Worm (Caenorhabditis elegans) whole organism, mixed stage, embryonic: ENCODE measurements around the gene W08F4.10.

Experiments
- M03D4.4 ChIP-seq: sonication (generic microtip); optimal IDR thresholded peaks from 2 replicates; lab custom pipeline; 2017; ENCODE audit warnings: mild to moderate bottlenecking, missing genetic modification characterization, missing compliant biosample characterization
- ceh-39 ChIP-seq: fragments of 150-350 bp; optimal IDR thresholded peaks from 2 replicates; lab custom pipeline; 2014; ENCODE audit warnings: missing biosample characterization, missing genetic modification characterization
- ceh-43 ChIP-seq: fragments of 200-800 bp; sonication (Bioruptor generic); optimal IDR thresholded peaks from 2 replicates; lab custom pipeline; 2018; ENCODE audit warnings: mild to moderate bottlenecking, missing genetic modification characterization, moderate library complexity, missing compliant biosample characterization
- ceh-83 ChIP-seq: fragments of 200-800 bp; sonication (Bioruptor generic); optimal IDR thresholded peaks from 2 replicates; lab custom pipeline; 2018; ENCODE audit warnings: mild to moderate bottlenecking, missing genetic modification characterization, missing compliant biosample characterization
- ces-1 ChIP-seq: fragments of 150-350 bp; optimal IDR thresholded peaks from 2 replicates; lab custom pipeline; 2014; ENCODE audit warnings: missing biosample characterization, missing genetic modification reagents, missing genetic modification characterization
- cnd-1 ChIP-seq: fragments of 200-800 bp; sonication (Bioruptor generic); optimal IDR thresholded peaks from 2 replicates; lab custom pipeline; 2018; ENCODE audit warnings: mild to moderate bottlenecking, missing genetic modification characterization, missing compliant biosample characterization
- drap-1 ChIP-seq: fragments of 200-800 bp; sonication (Bioruptor generic); optimal IDR thresholded peaks from 3 replicates; lab custom pipeline; 2018; ENCODE audit warnings: mild to moderate bottlenecking, missing genetic modification characterization, missing compliant biosample characterization
- elt-1 ChIP-seq: sonication (generic microtip); optimal IDR thresholded peaks from 2 replicates; lab custom pipeline; 2017; ENCODE audit warnings: missing genetic modification characterization, mild to moderate bottlenecking, missing compliant biosample characterization, antibody characterized with exemption, moderate library complexity, borderline replicate concordance; ENCODE audit not compliant: insufficient read depth
- elt-3 ChIP-seq: fragments of 150-350 bp; optimal IDR thresholded peaks from 2 replicates; lab custom pipeline; 2014; ENCODE audit warnings: missing biosample characterization, missing genetic modification characterization
- flh-1 ChIP-seq: fragments of 200-800 bp; sonication (Bioruptor generic); optimal IDR thresholded peaks from 2 replicates; lab custom pipeline; 2018; ENCODE audit warnings: mild to moderate bottlenecking, missing genetic modification characterization, moderate library complexity, missing compliant biosample characterization
- ham-2 ChIP-seq: fragments of 200-800 bp; sonication (Bioruptor generic); optimal IDR thresholded peaks from 2 replicates; lab custom pipeline; 2018; ENCODE audit warnings: mild to moderate bottlenecking, missing genetic modification characterization, missing compliant biosample characterization
- hlh-1 ChIP-seq: fragments of 150-350 bp; optimal IDR thresholded peaks from 2 replicates; lab custom pipeline; 2014; ENCODE audit warnings: missing biosample characterization, missing genetic modification reagents, missing genetic modification characterization
- lin-13 ChIP-seq: fragments of 150-350 bp; optimal IDR thresholded peaks from 2 replicates; lab custom pipeline; 2014; ENCODE audit warnings: missing biosample characterization, missing genetic modification characterization
- lin-32 ChIP-seq: fragments of 200-800 bp; sonication (Bioruptor generic); optimal IDR thresholded peaks from 2 replicates; lab custom pipeline; 2018; ENCODE audit warnings: mild to moderate bottlenecking, missing genetic modification characterization, missing compliant biosample characterization
- lsy-2 ChIP-seq: fragments of 150-350 bp; optimal IDR thresholded peaks from 2 replicates; lab custom pipeline; 2014; ENCODE audit warnings: missing biosample characterization, missing genetic modification characterization
- mab-5 ChIP-seq: fragments of 150-350 bp; optimal IDR thresholded peaks from 2 replicates; lab custom pipeline; 2014; ENCODE audit warnings: missing biosample characterization, missing genetic modification characterization
- mep-1 ChIP-seq: fragments of 150-350 bp; optimal IDR thresholded peaks from 2 replicates; lab custom pipeline; 2017; ENCODE audit warnings: missing biosample characterization, missing genetic modification reagents, missing genetic modification characterization, inconsistent platforms
- nhr-12 ChIP-seq: fragments of 150-350 bp; optimal IDR thresholded peaks from 2 replicates; lab custom pipeline; 2014; ENCODE audit warnings: missing biosample characterization, missing genetic modification characterization
- nhr-2 ChIP-seq: fragments of 150-350 bp; optimal IDR thresholded peaks from 2 replicates; lab custom pipeline; 2014; ENCODE audit warnings: missing biosample characterization, missing genetic modification characterization
- nhr-237 ChIP-seq: fragments of 150-350 bp; optimal IDR thresholded peaks from 2 replicates; lab custom pipeline; 2014; ENCODE audit warnings: missing biosample characterization, missing genetic modification characterization
- nhr-28 ChIP-seq: fragments of 150-350 bp; optimal IDR thresholded peaks from 2 replicates; lab custom pipeline; 2014; ENCODE audit warnings: missing biosample characterization, missing genetic modification characterization
- pha-4 ChIP-seq: fragments of 150-350 bp; optimal IDR thresholded peaks from 2 replicates; lab custom pipeline; 2018; ENCODE audit warnings: missing biosample characterization, missing genetic modification reagents, missing genetic modification characterization
- sem-2 ChIP-seq: fragments of 200-800 bp; sonication (Bioruptor generic); optimal IDR thresholded peaks from 2 replicates; lab custom pipeline; 2018; ENCODE audit warnings: mild to moderate bottlenecking, missing genetic modification characterization, missing compliant biosample characterization
- sptf-1 ChIP-seq: sonication (generic microtip); optimal IDR thresholded peaks from 2 replicates; lab custom pipeline; 2017; ENCODE audit warnings: mild to moderate bottlenecking, missing genetic modification characterization, moderate library complexity, missing compliant biosample characterization
- tbx-8 ChIP-seq: fragments of 200-800 bp; sonication (Bioruptor generic); optimal IDR thresholded peaks from 2 replicates; lab custom pipeline; 2018; ENCODE audit warnings: mild to moderate bottlenecking, missing genetic modification characterization, moderate library complexity, missing compliant biosample characterization
- unc-120 ChIP-seq: sonication (generic microtip); optimal IDR thresholded peaks from 2 replicates; lab custom pipeline; 2017; ENCODE audit warnings: missing genetic modification characterization, missing compliant biosample characterization; ENCODE audit not compliant: poor library complexity, severe bottlenecking
- unc-62 ChIP-seq: fragments of 150-350 bp; optimal IDR thresholded peaks from 2 replicates; lab custom pipeline; 2014; ENCODE audit warnings: missing biosample characterization, missing genetic modification reagents, missing genetic modification characterization
- zip-8 ChIP-seq: fragments of 150-350 bp; optimal IDR thresholded peaks from 2 replicates; lab custom pipeline; 2014; ENCODE audit warnings: missing biosample characterization, missing genetic modification characterization
- ztf-11 ChIP-seq: fragments of 150-350 bp; optimal IDR thresholded peaks from 2 replicates; lab custom pipeline; 2014; ENCODE audit warnings: missing biosample characterization, missing genetic modification characterization

Gene W08F4.10

ce11 chrII:582649-583048 lies 8.4 kb downstream of the W08F4.10 start, which contains the start of gene fbxb-14:
Gene fbxb-14 (minus strand): TSS chrII:582749.
- no peak for TF ChIP-seq zip-8 (tag; lab: Kevin White, UChicago)
- TF ChIP-seq ceh-83 = no peak
- TF ChIP-seq mep-1 (tag; lab: Kevin White, UChicago) = no peak
- no peak for TF ChIP-seq ces-1
- no peak for TF ChIP-seq nhr-237
- no peak for TF ChIP-seq nhr-12
- no peak for TF ChIP-seq unc-62
- TF ChIP-seq M03D4.4 (tag; lab: Kevin White, UChicago) = no peak
- TF ChIP-seq pha-4 (tag; lab: Kevin White, UChicago) = no peak
- no peak for TF ChIP-seq cnd-1 (tag; lab: Kevin White, UChicago)
- TF ChIP-seq ceh-39 (tag; lab: Kevin White, UChicago) = no peak
- TF ChIP-seq sptf-1 = no peak
- no peak for TF ChIP-seq sem-2 (GFP tag; lab: Kevin White, UChicago)
- TF ChIP-seq drap-1 (GFP tag; lab: Kevin White, UChicago) = no peak
- TF ChIP-seq elt-1 (tag; lab: Kevin White, UChicago) = no peak
- no peak for TF ChIP-seq nhr-28 (tag; lab: Kevin White, UChicago)
- TF ChIP-seq, all 35 proteins: peak for 0

ce11 chrII:581983-582382 lies 9.0 kb downstream of the W08F4.10 start:
- no peak for TF ChIP-seq lin-13 (tag; lab: Kevin White, UChicago)
- TF ChIP-seq ces-1 = no peak
- TF ChIP-seq flh-1 (GFP tag; lab: Kevin White, UChicago) = no peak
- no peak for TF ChIP-seq unc-62
- no peak for TF ChIP-seq sptf-1
- no peak for TF ChIP-seq tbx-8 (GFP tag; lab: Kevin White, UChicago)
- TF ChIP-seq lsy-2 (tag; lab: Kevin White, UChicago) = no peak
- TF ChIP-seq hlh-1 (tag; lab: Kevin White, UChicago) = no peak
- TF ChIP-seq nhr-12 = no peak
- TF ChIP-seq elt-1 (tag; lab: Kevin White, UChicago) = no peak
- TF ChIP-seq ceh-83 = no peak
- no peak for TF ChIP-seq pha-4 (tag; lab: Kevin White, UChicago)

DNA sequence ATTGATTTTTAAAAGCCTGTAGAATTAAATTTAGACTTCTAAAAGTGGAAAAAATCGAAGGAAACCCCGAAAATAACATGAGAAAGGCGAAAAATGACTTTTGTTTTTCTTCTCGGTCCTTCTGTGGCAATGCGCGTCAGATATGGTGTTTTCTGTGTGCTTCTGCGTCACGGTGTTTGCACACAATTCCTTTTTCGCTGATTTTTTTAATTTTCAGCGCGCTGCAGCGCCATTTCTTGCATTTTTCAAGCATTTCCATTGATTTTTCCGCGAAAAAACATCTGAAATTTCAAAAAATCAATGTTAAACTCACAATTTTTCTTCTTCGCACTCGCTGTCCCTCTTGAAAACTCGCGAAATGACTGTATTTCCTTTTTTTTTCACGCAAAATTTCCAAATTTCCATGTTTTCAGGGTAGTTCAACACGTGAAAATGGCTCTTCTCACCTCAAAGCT lies 10.8 kb downstream of the W08F4.10 start, which contains the start of the genes cdc-37 and W08F4.3:
cdc-37 (minus strand) TSS at position 405 of the 455 bp plus-strand sequence.
W08F4.3 (plus strand) TSS at position 414 of the 455 bp plus-strand sequence.
- TF ChIP-seq unc-120 = peak; percentile 98
- no peak for TF ChIP-seq mep-1 (tag; lab: Kevin White, UChicago)
- TF ChIP-seq elt-3 (tag; lab: Kevin White, UChicago) = no peak
- peak; percentile 31 for TF ChIP-seq ces-1
- no peak for TF ChIP-seq lin-13 (tag; lab: Kevin White, UChicago)
- TF ChIP-seq hlh-1 (tag; lab: Kevin White, UChicago) = no peak
- no peak for TF ChIP-seq lin-32 (GFP tag; lab: Kevin White, UChicago)

DNA sequence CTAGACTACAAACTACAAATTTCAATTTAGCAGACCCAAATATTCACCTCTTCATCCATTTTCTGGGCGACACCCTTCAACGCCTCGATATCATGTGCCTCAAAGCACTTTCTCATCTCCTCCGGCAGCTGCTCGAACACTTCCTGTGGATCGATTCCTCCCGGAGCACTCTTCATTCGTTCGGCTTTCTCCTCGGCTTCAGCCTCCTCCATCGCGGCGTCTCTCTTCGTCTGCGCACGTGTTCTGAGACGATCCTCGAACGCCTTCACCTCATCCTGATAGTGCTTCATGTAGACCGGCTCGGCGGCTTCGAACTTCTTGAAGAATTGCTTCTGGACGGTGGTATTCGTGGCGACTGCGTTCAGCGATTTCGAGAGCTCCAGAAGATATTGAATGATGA lies 12.2 kb downstream of the W08F4.10 start:
- TF ChIP-seq lin-13 (tag; lab: Kevin White, UChicago) = no peak

ce11 chrII:577632-578031 lies 13.4 kb downstream of the W08F4.10 start, which contains the start of gene W08F4.7:
Gene W08F4.7 (minus strand): TSS chrII:577732.
- no peak for TF ChIP-seq unc-62
- TF ChIP-seq, all 35 proteins: peak for 0

DNA sequence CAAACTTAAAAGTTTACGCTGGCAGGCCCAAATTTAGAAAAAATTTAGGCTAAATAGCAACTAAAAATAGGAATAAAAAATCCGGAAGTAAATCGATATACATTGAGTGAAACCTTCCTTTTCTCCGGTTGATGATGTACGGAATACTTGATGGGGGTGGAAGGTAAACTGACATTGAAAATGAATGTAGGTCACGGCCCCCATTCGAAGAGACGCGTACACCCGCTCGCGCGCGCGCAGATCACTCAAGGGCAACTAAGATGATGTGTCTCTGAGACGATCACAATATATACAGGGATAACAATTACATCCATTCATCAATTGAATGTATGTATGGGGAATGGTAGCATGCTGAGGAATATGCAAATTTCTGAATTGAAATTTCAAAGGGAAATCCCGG lies 16.9 kb downstream of the W08F4.10 start:
- no peak for TF ChIP-seq lin-13 (tag; lab: Kevin White, UChicago)
- TF ChIP-seq mab-5 (tag; lab: Kevin White, UChicago) = no peak
- TF ChIP-seq ham-2 (GFP tag; lab: Kevin White, UChicago) = no peak
- TF ChIP-seq elt-3 (tag; lab: Kevin White, UChicago) = no peak
- TF ChIP-seq ceh-39 (tag; lab: Kevin White, UChicago) = no peak
- no peak for TF ChIP-seq ceh-43 (GFP tag; lab: Kevin White, UChicago)
- no peak for TF ChIP-seq mep-1 (tag; lab: Kevin White, UChicago)
- TF ChIP-seq flh-1 (GFP tag; lab: Kevin White, UChicago) = no peak
- no peak for TF ChIP-seq nhr-2
- TF ChIP-seq M03D4.4 (tag; lab: Kevin White, UChicago) = no peak
- TF ChIP-seq sptf-1 = no peak
- no peak for TF ChIP-seq sem-2 (GFP tag; lab: Kevin White, UChicago)
- no peak for TF ChIP-seq unc-120
- no peak for TF ChIP-seq tbx-8 (GFP tag; lab: Kevin White, UChicago)
- TF ChIP-seq hlh-1 (tag; lab: Kevin White, UChicago) = no peak
- no peak for TF ChIP-seq ztf-11 (tag; lab: Kevin White, UChicago)
- no peak for TF ChIP-seq elt-1 (tag; lab: Kevin White, UChicago)
- TF ChIP-seq cnd-1 (tag; lab: Kevin White, UChicago) = no peak
- no peak for TF ChIP-seq ceh-83
